Worm (Caenorhabditis elegans) whole organism, L4/young adult: Measurements from ENCODE around the gene str-256.

ENCODE experiments used
- W03F9.2 ChIP-seq: fragments of 150-350 bp; optimal IDR thresholded peaks from 2 replicates; lab custom pipeline; 2014; ENCODE audit warnings: missing biosample characterization, missing genetic modification characterization
- dao-5 ChIP-seq: sonication (generic microtip); optimal IDR thresholded peaks from 2 replicates; lab custom pipeline; 2016; ENCODE audit warnings: missing genotype, missing genetic modification characterization, moderate library complexity, missing compliant biosample characterization
- him-1 ChIP-seq: sonication (generic microtip); optimal IDR thresholded peaks from 2 replicates; lab custom pipeline; 2016; ENCODE audit warnings: missing genotype, missing genetic modification reagents, missing genetic modification characterization, missing compliant biosample characterization

DNA sequence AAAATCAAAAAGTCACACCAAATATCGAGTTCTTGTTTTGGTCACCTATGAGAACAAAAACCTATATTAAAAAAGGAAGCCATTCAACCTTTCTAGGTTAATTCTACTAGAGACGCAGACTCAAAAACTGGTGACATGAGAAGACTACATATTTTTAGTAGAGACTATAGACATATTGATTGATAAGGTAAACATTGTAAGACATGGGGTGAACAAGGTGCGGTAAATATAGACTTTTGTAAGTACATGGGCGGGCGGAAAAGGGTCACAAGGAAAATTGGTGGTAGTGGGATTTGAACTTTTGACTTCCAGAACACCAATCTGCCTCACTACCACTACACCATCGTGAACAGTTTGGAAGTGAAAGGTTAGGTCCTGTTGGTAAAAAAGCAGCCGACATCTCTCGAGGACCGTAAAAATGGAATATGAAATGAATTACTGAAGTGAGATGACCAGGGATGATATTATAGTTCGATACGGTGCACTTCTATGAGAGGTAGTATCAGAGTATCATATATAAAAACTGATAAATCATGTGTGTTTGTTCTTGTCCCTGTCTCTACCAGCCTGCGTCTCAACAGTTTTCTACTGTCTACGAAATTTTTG is 16.7 kb downstream of the str-256 start, which contains the start of gene nhr-212:
- no peak for TF ChIP-seq him-1
- no peak for TF ChIP-seq W03F9.2 (tag; lab: Kevin White, UChicago)
- TF ChIP-seq dao-5 (tag; lab: Kevin White, UChicago) = no peak
